Worm (Caenorhabditis elegans): ENCODE results near the gene srbc-67.
"Not testable (repeated sequence)": the region's sequence is repeated elsewhere in the genome, so short reads cannot be mapped to it uniquely, and the experiment has no call there.

srbc-67 gene

ce11 chrV:3517889-3518288 lies 23.1 kb downstream of the srbc-67 start, which contains the start of gene str-227:
Gene str-227, plus strand, starts transcription at chrV:3518189.
- peak in 1 of 2 experiments; percentile 2 for TF ChIP-seq unc-62 (GFP tag; optimal IDR thresholded peaks at IDR 0.05 in 1 of 2)
- TF ChIP-seq unc-62 (tag; optimal IDR thresholded peaks at IDR 0.05): no peak
- TF ChIP-seq jun-1 (tag; optimal IDR thresholded peaks at IDR 0.05): no peak

DNA sequence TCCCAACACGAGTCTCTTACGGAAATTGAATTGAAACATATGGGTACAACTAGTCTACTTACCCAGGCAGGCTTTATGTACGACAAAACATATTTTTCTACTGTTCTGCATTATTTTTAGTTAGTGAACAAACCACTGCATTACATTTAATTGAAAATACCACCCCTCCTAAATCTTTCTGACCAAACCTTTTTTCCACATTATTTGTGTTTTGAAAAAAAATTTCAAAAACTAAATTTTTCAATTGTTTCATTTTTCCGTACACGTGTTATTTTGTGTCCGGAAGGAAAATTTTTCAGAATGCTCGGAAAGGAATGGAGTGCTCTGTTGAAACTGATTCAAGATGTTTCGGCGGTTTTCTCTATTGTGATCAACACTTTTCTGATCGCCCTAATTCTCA lies 28.6 kb downstream of the srbc-67 start, which contains the start of gene str-226:
TSS of gene str-226 (plus strand) at position 301 of the 400 bp plus-strand sequence.
- no peak for TF ChIP-seq lin-39 (tag; optimal IDR thresholded peaks at IDR 0.05)
- no peak for TF ChIP-seq hlh-30 (tag; optimal IDR thresholded peaks at IDR 0.05; ENCODE audit: insufficient read depth)
- TF ChIP-seq F37D6.2 (tag; optimal IDR thresholded peaks at IDR 0.05): no peak
- no peak for TF ChIP-seq duxl-1 (tag; optimal IDR thresholded peaks at IDR 0.05; ENCODE audit: poor library complexity)
- TF ChIP-seq lsy-2 (tag; optimal IDR thresholded peaks at IDR 0.05): no peak
- TF ChIP-seq snpc-1.2 (GFP tag; IDR thresholded peaks at IDR 0.05): no peak
- TF ChIP-seq lim-7 (GFP tag; IDR thresholded peaks at IDR 0.05): no peak
- no peak for TF ChIP-seq ceh-82 (tag; optimal IDR thresholded peaks at IDR 0.05)
- TF ChIP-seq set-16 (GFP tag; IDR thresholded peaks at IDR 0.05): no peak
- TF ChIP-seq spr-3 (GFP tag; optimal IDR thresholded peaks at IDR 0.05): no peak
- TF ChIP-seq ceh-28 (tag; optimal IDR thresholded peaks at IDR 0.05): no peak
- no peak for TF ChIP-seq ZK546.5 (tag; optimal IDR thresholded peaks at IDR 0.05)
- TF ChIP-seq Y105C5A.15 (GFP tag; IDR thresholded peaks at IDR 0.05): no peak
- no peak for TF ChIP-seq fos-1 (tag; optimal IDR thresholded peaks at IDR 0.05)
- TF ChIP-seq F26F4.8 (GFP tag; conservative IDR thresholded peaks at IDR 0.05): no peak
- TF ChIP-seq egl-27 (tag; optimal IDR thresholded peaks at IDR 0.05): no peak
- TF ChIP-seq mxl-3 (GFP tag; optimal IDR thresholded peaks at IDR 0.05): no peak
- TF ChIP-seq dmd-9 (GFP tag; IDR thresholded peaks at IDR 0.05): no peak
- TF ChIP-seq rbr-2 (tag; optimal IDR thresholded peaks at IDR 0.05): no peak

DNA sequence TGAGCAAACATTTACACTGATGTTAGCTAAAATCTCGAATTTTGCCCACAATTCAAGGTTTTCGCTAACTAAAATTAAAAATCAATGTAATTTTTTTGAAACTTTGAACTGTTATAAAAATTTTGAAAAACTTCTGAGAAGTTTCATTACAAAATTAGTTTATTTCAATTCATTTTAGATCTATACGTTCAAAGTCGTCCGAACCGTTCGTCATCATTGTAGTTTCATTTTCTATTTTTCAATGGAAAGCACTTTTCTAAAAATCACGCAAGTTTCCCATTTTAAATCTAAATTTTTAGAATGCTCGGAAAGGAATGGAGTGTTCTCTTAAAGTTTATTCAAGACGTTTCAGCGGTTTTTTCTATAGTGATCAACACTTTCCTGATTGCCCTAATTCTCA lies 31.1 kb downstream of the srbc-67 start, which contains the start of gene str-228:
TSS of gene str-228 (plus strand) at position 301 of the 400 bp plus-strand sequence.
- TF ChIP-seq mdl-1 (tag; optimal IDR thresholded peaks at IDR 0.05): no peak
- peak; percentile 42 for TF ChIP-seq aha-1 (tag)

- TF ChIP-seq lsy-2 (tag; optimal IDR thresholded peaks at IDR 0.05) (no peak), unc-62 (GFP tag; optimal IDR thresholded peaks at IDR 0.05 in 1 of 2) (peak in 1 of 2 experiments; percentile 93), unc-62 (tag; optimal IDR thresholded peaks at IDR 0.05) (no peak), T26A8.4 (GFP tag; IDR thresholded peaks at IDR 0.05) (no peak), ama-1 (optimal IDR thresholded peaks at IDR 0.05) (no peak), dve-1 (tag; optimal IDR thresholded peaks at IDR 0.05; ENCODE audit: insufficient read depth) (no peak)
Measured at ce11 chrV:3507691-3508090, 33.3 kb downstream of the srbc-67 start, which contains the start of gene str-225. Gene str-225, plus strand, starts transcription at chrV:3507822.

ce11 chrV:3506252-3506651 lies 34.8 kb downstream of the srbc-67 start, which contains the start of gene ugt-64:
Gene ugt-64, minus strand, starts transcription at chrV:3506352.
- not testable (repeated sequence) for TF ChIP-seq daf-19 (GFP tag; conservative IDR thresholded peaks at IDR 0.05); zfp-3 (GFP tag; conservative IDR thresholded peaks at IDR 0.05); lin-13 (GFP tag; optimal IDR thresholded peaks at IDR 0.05)

DNA sequence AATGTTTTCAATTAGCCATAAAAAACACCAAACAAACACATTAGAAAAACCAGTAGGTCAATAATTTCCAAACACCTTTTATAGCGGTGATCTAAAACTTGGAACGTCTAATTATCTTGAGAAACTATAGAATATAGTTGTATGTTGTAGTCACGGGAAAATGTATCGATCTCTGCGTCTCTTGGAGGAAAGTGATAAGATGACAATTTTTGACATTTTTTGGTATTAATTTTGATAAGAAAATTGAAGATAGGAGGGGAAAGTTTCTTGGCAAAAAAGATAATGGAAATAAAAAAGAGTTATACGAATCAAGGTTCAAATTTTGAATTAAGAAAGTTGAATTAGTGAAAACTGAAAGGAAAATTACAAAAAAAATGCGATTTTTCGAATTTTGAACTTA lies 35.3 kb downstream of the srbc-67 start:
- TF ChIP-seq nhr-77 (tag; optimal IDR thresholded peaks at IDR 0.05) (peak; percentile 78), tra-1 (GFP tag; IDR thresholded peaks at IDR 0.05) (peak; percentile 60; the same call in 1 of the 2 replicates), php-3 (GFP tag; IDR thresholded peaks at IDR 0.05) (peak; percentile 79; the same call in 1 of the 2 replicates), F26F4.8 (GFP tag; conservative IDR thresholded peaks at IDR 0.05) (no peak), pqm-1 (tag; optimal IDR thresholded peaks at IDR 0.05) (peak; percentile 78), dve-1 (tag; optimal IDR thresholded peaks at IDR 0.05; ENCODE audit: insufficient read depth) (peak; percentile 89), T20F7.1 (GFP tag; optimal IDR thresholded peaks at IDR 0.05) (peak; percentile 72), nhr-41 (GFP tag; IDR thresholded peaks at IDR 0.05) (0 out of 2 replicates have a peak, but pooled peaks have one; percentile 22), dmd-6 (GFP tag; IDR thresholded peaks at IDR 0.05) (peak; percentile 98), ces-1 (GFP tag; optimal IDR thresholded peaks at IDR 0.05) (no peak), mep-1 (tag; optimal IDR thresholded peaks at IDR 0.05) (no peak), daf-16 (GFP tag; optimal IDR thresholded peaks at IDR 0.05) (peak in 1 of 2 experiments; percentile 47), daf-16 (tag; optimal IDR thresholded peaks at IDR 0.05) (peak; percentile 82), zip-11 (GFP tag; IDR thresholded peaks at IDR 0.05) (no peak), hlh-30 (tag; optimal IDR thresholded peaks at IDR 0.05; ENCODE audit: insufficient read depth) (peak; percentile 69), lin-1 (GFP tag; IDR thresholded peaks at IDR 0.05) (peak; percentile 55; the same call in 1 of the 2 replicates)
